Fruit fly (Drosophila melanogaster): ENCODE data around the gene CG13606.

The CG13606 gene

dm6 chr3R:24218565-24218964 is 46.1 kb downstream of the CG13606 start, which contains the start of gene CG17786:
TSS of gene CG17786 (minus strand) at chr3R:24218718.
- no peak for TF ChIP-seq noc (tag; optimal IDR thresholded peaks at IDR 0.05)

dm6 chr3R:24219093-24219492 is 46.7 kb downstream of the CG13606 start:
- TF ChIP-seq noc (tag; optimal IDR thresholded peaks at IDR 0.05) = no peak

dm6 chr3R:24220845-24221244 is 48.4 kb downstream of the CG13606 start, which contains the start of gene cav:
TSS of gene cav (plus strand) at chr3R:24221103.
- TF ChIP-seq noc (tag; optimal IDR thresholded peaks at IDR 0.05) = no peak

dm6 chr3R:24221334-24222302 is 49.2 kb downstream of the CG13606 start, which contains the start of gene twin:
TSS of gene twin (minus strand) at chr3R:24221965.
- peak; percentile 14 for TF ChIP-seq noc (tag; optimal IDR thresholded peaks at IDR 0.05)

- TF ChIP-seq noc (tag; optimal IDR thresholded peaks at IDR 0.05) = no peak
Observed at dm6 chr3R:24226744-24227143, 54.3 kb downstream of the CG13606 start, which contains the start of the genes Spps and CG13609. TSS of gene Spps (minus strand) at chr3R:24226934. TSS of gene CG13609 (plus strand) at chr3R:24227023.

- no peak for TF ChIP-seq noc (tag; optimal IDR thresholded peaks at IDR 0.05)
Observed at dm6 chr3R:24228675-24229074, 56.2 kb downstream of the CG13606 start, which contains the start of gene Acp95EF. TSS of gene Acp95EF (plus strand) at chr3R:24228975.

dm6 chr3R:24229870-24230422 is 57.5 kb downstream of the CG13606 start, which contains the start of gene Spase22-23:
TSS of gene Spase22-23 (minus strand) at chr3R:24230035.
- no peak for TF ChIP-seq noc (tag; optimal IDR thresholded peaks at IDR 0.05)

- peak; percentile 35 for TF ChIP-seq noc (tag; optimal IDR thresholded peaks at IDR 0.05)
Observed at dm6 chr3R:24230423-24231205, 58.2 kb downstream of the CG13606 start, which contains the start of gene mask. TSS of gene mask (plus strand) at chr3R:24230562.

dm6 chr3R:24231206-24231502 is 58.7 kb downstream of the CG13606 start:
- no peak for TF ChIP-seq noc (tag; optimal IDR thresholded peaks at IDR 0.05)

dm6 chr3R:24231914-24232313 is 59.5 kb downstream of the CG13606 start:
- no peak for TF ChIP-seq noc (tag; optimal IDR thresholded peaks at IDR 0.05)

Data from whole organism, larva.